Fruit fly (Drosophila melanogaster) whole organism, embryonic: Measurements from ENCODE around the gene CG15027.

ENCODE experiments used
- B-H1 ChIP-seq: fragments of 200-800 bp; sonication (Bioruptor generic); IDR thresholded peaks from 3 replicates; pipeline ENCODE4 v1.3.6; 2022; ENCODE audit warnings: missing biosample characterization, missing genetic modification characterization
- CG10267 ChIP-seq: fragments of 200-800 bp; sonication (Bioruptor generic); optimal IDR thresholded peaks from 2 replicates; lab custom pipeline; 2018; ENCODE audit warnings: missing biosample characterization, mild to moderate bottlenecking, missing genetic modification characterization, moderate library complexity
- CG10959 ChIP-seq: fragments of 200-800 bp; sonication (Bioruptor generic); IDR thresholded peaks from 2 replicates; pipeline ENCODE4 v1.3.6; 2022; ENCODE audit warnings: missing biosample characterization, missing genetic modification characterization
- CG12104 ChIP-seq: fragments of 200-800 bp; sonication (Bioruptor generic); optimal IDR thresholded peaks from 3 replicates; lab custom pipeline; 2016; ENCODE audit warnings: missing biosample characterization, missing genetic modification characterization
- CG14667 ChIP-seq: fragments of 200-800 bp; sonication (Bioruptor generic); IDR thresholded peaks from 2 replicates; pipeline ENCODE4 v1.3.6; 2022; ENCODE audit warnings: missing biosample characterization, missing genetic modification characterization
- CG14710 ChIP-seq: fragments of 200-800 bp; sonication (Bioruptor generic); optimal IDR thresholded peaks from 3 replicates; lab custom pipeline; 2019; ENCODE audit warnings: missing biosample characterization, mild to moderate bottlenecking, missing genetic modification characterization, moderate library complexity
- CG1602 ChIP-seq: fragments of 200-800 bp; sonication (Bioruptor generic); optimal IDR thresholded peaks from 3 replicates; lab custom pipeline; 2016; ENCODE audit warnings: missing biosample characterization, missing genetic modification characterization
- CG16779 ChIP-seq: fragments of 200-800 bp; sonication (Bioruptor generic); IDR thresholded peaks from 2 replicates; pipeline ENCODE4 v1.3.6; 2022; ENCODE audit warnings: missing biosample characterization, missing genetic modification characterization
- CG17912 ChIP-seq: fragments of 200-800 bp; sonication (Bioruptor generic); optimal IDR thresholded peaks from 2 replicates; lab custom pipeline; 2018; ENCODE audit warnings: missing biosample characterization, mild to moderate bottlenecking, missing genetic modification characterization
- CG1832 ChIP-seq: fragments of 200-800 bp; sonication (Bioruptor generic); optimal IDR thresholded peaks from 2 replicates; lab custom pipeline; 2017; ENCODE audit warnings: missing biosample characterization, mild to moderate bottlenecking, missing genetic modification characterization, inconsistent platforms
- CG32767 ChIP-seq: fragments of 200-800 bp; sonication (Bioruptor generic); IDR thresholded peaks from 2 replicates; pipeline ENCODE4 v1.3.6; 2022; ENCODE audit warnings: missing biosample characterization, missing genetic modification characterization
- CG42726 ChIP-seq: fragments of 200-800 bp; sonication (Bioruptor generic); IDR thresholded peaks from 2 replicates; pipeline ENCODE4 v1.3.6; 2022; ENCODE audit warnings: missing biosample characterization, missing genetic modification characterization; ENCODE audit not compliant: partially characterized antibody
- CG4424 ChIP-seq: fragments of 200-800 bp; sonication (Bioruptor generic); optimal IDR thresholded peaks from 3 replicates; lab custom pipeline; 2016; ENCODE audit warnings: missing biosample characterization, missing genetic modification characterization
- CG4820 ChIP-seq: fragments of 200-800 bp; sonication (Bioruptor generic); optimal IDR thresholded peaks from 3 replicates; lab custom pipeline; 2016; ENCODE audit warnings: missing biosample characterization, missing genetic modification characterization
- CG6254 ChIP-seq: fragments of 200-800 bp; sonication (Bioruptor generic); optimal IDR thresholded peaks from 3 replicates; lab custom pipeline; 2017; ENCODE audit warnings: mild to moderate bottlenecking, missing biosample characterization, missing genetic modification reagents, missing genetic modification characterization
- CG6683 ChIP-seq: fragments of 200-800 bp; sonication (Bioruptor generic); optimal IDR thresholded peaks from 2 replicates; lab custom pipeline; 2017; ENCODE audit warnings: missing biosample characterization, mild to moderate bottlenecking, missing genetic modification characterization, missing genetic modification reagents
- CG6813 ChIP-seq: fragments of 200-800 bp; sonication (Bioruptor generic); optimal IDR thresholded peaks from 2 replicates; lab custom pipeline; 2017; ENCODE audit warnings: missing biosample characterization, missing genetic modification characterization, mild to moderate bottlenecking, moderate library complexity, missing genetic modification reagents
- CG7786 ChIP-seq: fragments of 200-800 bp; sonication (Bioruptor generic); optimal IDR thresholded peaks from 2 replicates; lab custom pipeline; 2016; ENCODE audit warnings: missing biosample characterization, missing genetic modification characterization
- CG7839 ChIP-seq: fragments of 200-800 bp; sonication (Bioruptor generic); optimal IDR thresholded peaks from 3 replicates; lab custom pipeline; 2018; ENCODE audit warnings: missing biosample characterization, mild to moderate bottlenecking, missing genetic modification characterization, moderate library complexity
- CG9727 ChIP-seq: fragments of 200-800 bp; sonication (Bioruptor generic); optimal IDR thresholded peaks from 3 replicates; lab custom pipeline; 2017; ENCODE audit warnings: missing biosample characterization, mild to moderate bottlenecking, missing genetic modification characterization
- CTCF ChIP-seq: fragments of 200-800 bp; sonication (Bioruptor generic); optimal IDR thresholded peaks from 2 replicates; lab custom pipeline; 2017; ENCODE audit warnings: missing biosample characterization, mild to moderate bottlenecking, missing genetic modification characterization, moderate library complexity
- CrebB ChIP-seq: fragments of 200-800 bp; sonication (Bioruptor generic); optimal IDR thresholded peaks from 3 replicates; lab custom pipeline; 2018; ENCODE audit warnings: missing biosample characterization, mild to moderate bottlenecking, missing genetic modification characterization
- E2f2 ChIP-seq: fragments of 200-800 bp; sonication (Bioruptor generic); IDR thresholded peaks from 2 replicates; pipeline ENCODE4 v1.3.6; 2022; ENCODE audit warnings: missing biosample characterization, missing genetic modification characterization
- Gsc ChIP-seq: fragments of 200-800 bp; sonication (Bioruptor generic); IDR thresholded peaks from 2 replicates; pipeline ENCODE4 v1.3.6; 2022; ENCODE audit warnings: missing biosample characterization, missing genetic modification characterization
- Mad ChIP-seq: fragments of 200-800 bp; sonication (Bioruptor generic); optimal IDR thresholded peaks from 2 replicates; lab custom pipeline; 2016; ENCODE audit warnings: missing biosample characterization, missing genetic modification characterization
- Oli ChIP-seq: fragments of 200-800 bp; sonication (Bioruptor generic); optimal IDR thresholded peaks from 2 replicates; lab custom pipeline; 2018; ENCODE audit warnings: missing biosample characterization, mild to moderate bottlenecking, missing genetic modification characterization, moderate library complexity
- Opbp ChIP-seq: fragments of 200-800 bp; sonication (Bioruptor generic); IDR thresholded peaks from 3 replicates; pipeline ENCODE4 v1.3.6; 2022; ENCODE audit warnings: missing biosample characterization, missing genetic modification characterization; ENCODE audit not compliant: partially characterized antibody
- Ravus ChIP-seq: fragments of 200-800 bp; sonication (Bioruptor generic); IDR thresholded peaks from 2 replicates; pipeline ENCODE4 v1.3.6; 2022; ENCODE audit warnings: missing biosample characterization, missing genetic modification characterization
- Scr ChIP-seq: fragments of 200-800 bp; sonication (Bioruptor generic); IDR thresholded peaks from 2 replicates; pipeline ENCODE4 v1.3.6; 2022; ENCODE audit warnings: missing biosample characterization, missing genetic modification characterization; ENCODE audit not compliant: partially characterized antibody
- Sry-δ ChIP-seq: fragments of 200-800 bp; sonication (Bioruptor generic); optimal IDR thresholded peaks from 2 replicates; lab custom pipeline; 2016; ENCODE audit warnings: missing biosample characterization, missing genetic modification characterization
- Usf ChIP-seq: fragments of 200-800 bp; sonication (Bioruptor generic); optimal IDR thresholded peaks from 2 replicates; lab custom pipeline; 2017; ENCODE audit warnings: missing genotype, missing biosample characterization, missing genetic modification characterization
- aop ChIP-seq: fragments of 200-800 bp; sonication (Bioruptor generic); IDR thresholded peaks from 2 replicates; pipeline ENCODE4 v1.3.6; 2022; ENCODE audit warnings: missing biosample characterization, missing genetic modification characterization
- chm ChIP-seq: fragments of 200-800 bp; sonication (Bioruptor generic); IDR thresholded peaks from 2 replicates; pipeline ENCODE4 v1.3.6; 2022; ENCODE audit warnings: missing biosample characterization, missing genetic modification characterization
- croc ChIP-seq: fragments of 200-800 bp; sonication (Bioruptor generic); conservative IDR thresholded peaks from 3 replicates; pipeline ENCODE4 v1.3.6; 2022; ENCODE audit warnings: missing biosample characterization, missing genetic modification characterization
- eve ChIP-seq, 2 experiments: fragments of >200 bp; optimal IDR thresholded peaks; 2 replicates each; lab custom pipeline; 2017; ENCODE audit warnings: missing biosample characterization in 2 of 2, missing genetic modification characterization in 2 of 2
- fd96Cb ChIP-seq: fragments of 200-800 bp; sonication (Bioruptor generic); optimal IDR thresholded peaks from 2 replicates; lab custom pipeline; 2018; ENCODE audit warnings: missing biosample characterization, mild to moderate bottlenecking, missing genetic modification characterization, moderate library complexity
- gcm ChIP-seq: fragments of 200-800 bp; sonication (Bioruptor generic); optimal IDR thresholded peaks from 2 replicates; lab custom pipeline; 2019; ENCODE audit warnings: missing biosample characterization, mild to moderate bottlenecking, missing genetic modification characterization, moderate library complexity
- gem ChIP-seq: fragments of 200-800 bp; sonication (Bioruptor generic); optimal IDR thresholded peaks from 2 replicates; lab custom pipeline; 2019; ENCODE audit warnings: missing biosample characterization, mild to moderate bottlenecking, missing genetic modification characterization, moderate library complexity
- grn ChIP-seq: fragments of 200-800 bp; sonication (Bioruptor generic); optimal IDR thresholded peaks from 3 replicates; lab custom pipeline; 2017; ENCODE audit warnings: missing biosample characterization, missing genetic modification characterization
- kni ChIP-seq: fragments of 200-800 bp; sonication (Bioruptor generic); optimal IDR thresholded peaks from 3 replicates; lab custom pipeline; 2017; ENCODE audit warnings: mild to moderate bottlenecking, missing biosample characterization, missing genetic modification reagents, missing genetic modification characterization
- lbe ChIP-seq: fragments of 200-800 bp; sonication (Bioruptor generic); optimal IDR thresholded peaks from 2 replicates; lab custom pipeline; 2016; ENCODE audit warnings: missing biosample characterization, mild to moderate bottlenecking, missing genetic modification characterization
- pfk ChIP-seq: fragments of 200-800 bp; sonication (Bioruptor generic); optimal IDR thresholded peaks from 2 replicates; lab custom pipeline; 2018; ENCODE audit warnings: missing biosample characterization, mild to moderate bottlenecking, missing genetic modification characterization, moderate library complexity
- psq ChIP-seq: fragments of 200-800 bp; sonication (Bioruptor generic); optimal IDR thresholded peaks from 2 replicates; lab custom pipeline; 2017; ENCODE audit warnings: missing biosample characterization, missing genetic modification characterization
- sc ChIP-seq, 3 experiments: fragments of >200 bp in 2 of 3; fragments of 200-800 bp in 1 of 3; sonication (Bioruptor generic) in 1 of 3; optimal IDR thresholded peaks; 2 replicates in 2 of 3; 3 replicates in 1 of 3; lab custom pipeline; 2017; ENCODE audit warnings: mild to moderate bottlenecking in 1 of 3, missing biosample characterization in 1 of 3, missing genetic modification characterization in 1 of 3, missing genetic modification reagents in 1 of 3
- sisA ChIP-seq: fragments of 200-800 bp; sonication (Bioruptor generic); IDR thresholded peaks from 2 replicates; pipeline ENCODE4 v1.3.6; 2022; ENCODE audit warnings: missing biosample characterization, missing genetic modification characterization
- slp2 ChIP-seq: fragments of 200-800 bp; sonication (Bioruptor generic); optimal IDR thresholded peaks from 2 replicates; lab custom pipeline; 2016; ENCODE audit warnings: missing biosample characterization, missing genetic modification characterization
- trem ChIP-seq: fragments of 200-800 bp; optimal IDR thresholded peaks from 3 replicates; lab custom pipeline; 2019; ENCODE audit warnings: missing biosample characterization, mild to moderate bottlenecking, missing genetic modification characterization, moderate library complexity
- usp ChIP-seq: fragments of >200 bp; optimal IDR thresholded peaks from 2 replicates; lab custom pipeline; 2017; ENCODE audit warnings: missing biosample characterization, missing genetic modification characterization
- zen2 ChIP-seq: fragments of 200-800 bp; sonication (Bioruptor generic); IDR thresholded peaks from 3 replicates; pipeline ENCODE4 v1.3.6; 2022; ENCODE audit warnings: missing biosample characterization, missing genetic modification characterization; ENCODE audit not compliant: partially characterized antibody

The CG15027 gene

dm6 chrX:15043013-15043699 is 42.5 kb downstream of the CG15027 start (continued):
- TF ChIP-seq CG6254, result peak; percentile 84
- peak; percentile 66 for TF ChIP-seq CG4820 (GFP tag; lab: Kevin White, UChicago)
- TF ChIP-seq kni (GFP tag; lab: Kevin White, UChicago), result peak; percentile 97
- peak; percentile 96 for TF ChIP-seq CG6813
- peak; percentile 21 for TF ChIP-seq CG7786 (GFP tag; lab: Kevin White, UChicago)
- peak; percentile 57 for TF ChIP-seq lbe
- TF ChIP-seq aop (GFP tag; lab: Robert Waterston, UW), result no peak
- no peak for TF ChIP-seq CG1832 (GFP tag; lab: Kevin White, UChicago)
- TF ChIP-seq CG14667, result no peak
- peak; percentile 22 for TF ChIP-seq Usf
- TF ChIP-seq Gsc (GFP tag; lab: Robert Waterston, UW), result no peak
- peak; percentile 86 for TF ChIP-seq grn (GFP tag; lab: Kevin White, UChicago)
- no peak for TF ChIP-seq sisA (GFP tag; lab: Robert Waterston, UW)
- TF ChIP-seq CG10267 (tag; lab: Kevin White, UChicago), result peak; percentile 20
- peak; percentile 56 for TF ChIP-seq Oli (tag; lab: Kevin White, UChicago)
- TF ChIP-seq CG42726 (GFP tag; lab: Robert Waterston, UW), result no peak
- peak; percentile 60 for TF ChIP-seq CG32767 (GFP tag; lab: Robert Waterston, UW)
- TF ChIP-seq B-H1, result peak; percentile 70; the same call in 1 of the 3 replicates
- TF ChIP-seq zen2, result no peak
- peak; percentile 76 for TF ChIP-seq psq
- TF ChIP-seq eve (GFP tag; optimal IDR thresholded peaks at IDR 0.05; lab: Kevin White, UChicago), result peak in 1 of 2 experiments; percentile 82
- peak; percentile 40; the same call in 1 of the 2 replicates for TF ChIP-seq CG10959 (GFP tag; lab: Robert Waterston, UW)
- TF ChIP-seq CTCF (GFP tag; lab: Kevin White, UChicago), result peak; percentile 59
- TF ChIP-seq gem (tag; lab: Kevin White, UChicago), result peak; percentile 79
- TF ChIP-seq Opbp (GFP tag; lab: Robert Waterston, UW), result no peak
- TF ChIP-seq CG14710, result peak; percentile 74
- peak; percentile 67 for TF ChIP-seq CG4424 (GFP tag; lab: Kevin White, UChicago)
- peak; percentile 51 for TF ChIP-seq slp2
- TF ChIP-seq chm (GFP tag; lab: Robert Waterston, UW), result peak; percentile 92
- TF ChIP-seq croc (GFP tag; lab: Robert Waterston, UW), result 0 out of 3 replicates have a peak, but pooled peaks have one; percentile 22
- no peak for TF ChIP-seq sc (optimal IDR thresholded peaks at IDR 0.05; lab: Kevin White, UChicago)
- TF ChIP-seq sc (GFP tag; optimal IDR thresholded peaks at IDR 0.05; lab: Kevin White, UChicago), result peak; percentile 90
- peak; percentile 36 for TF ChIP-seq CG7839 (tag; lab: Kevin White, UChicago)
- peak; percentile 93 for TF ChIP-seq CG17912 (GFP tag; lab: Kevin White, UChicago)
- peak; percentile 58 for TF ChIP-seq Mad
- TF ChIP-seq usp (GFP tag; lab: Kevin White, UChicago), result no peak
- TF ChIP-seq pfk (GFP tag; lab: Kevin White, UChicago), result peak; percentile 73
- peak; percentile 86 for TF ChIP-seq CG12104 (GFP tag; lab: Kevin White, UChicago)
- TF ChIP-seq fd96Cb (tag; lab: Kevin White, UChicago), result peak; percentile 50
- peak; percentile 42 for TF ChIP-seq trem (tag; lab: Kevin White, UChicago)
- peak; percentile 79 for TF ChIP-seq CG9727 (GFP tag; lab: Kevin White, UChicago)
- peak; percentile 61 for TF ChIP-seq CG1602 (GFP tag; lab: Kevin White, UChicago)
- TF ChIP-seq CG16779 (GFP tag; lab: Robert Waterston, UW), result peak; percentile 41; the same call in 1 of the 2 replicates
- TF ChIP-seq E2f2, result peak; percentile 50; the same call in 1 of the 2 replicates
- peak; percentile 42 for TF ChIP-seq Sry-δ
- peak; percentile 76 for TF ChIP-seq CG6683 (GFP tag; lab: Kevin White, UChicago)
- TF ChIP-seq Scr, result no peak
- no peak for TF ChIP-seq Ravus (GFP tag; lab: Robert Waterston, UW)
- TF ChIP-seq gcm (GFP tag; lab: Kevin White, UChicago), result peak; percentile 87
- TF ChIP-seq CrebB (tag; lab: Kevin White, UChicago), result peak; percentile 91
